Fruit fly (Drosophila melanogaster): ENCODE data around the gene CG9121.

The CG9121 gene

dm6 chr2L:4999389-5000032 lies 51.4 kb downstream of the CG9121 start (continued):
- TF ChIP-seq HLH3B (GFP tag; IDR thresholded peaks at IDR 0.05) = peak; percentile 56
- TF ChIP-seq Ets97D (GFP tag; optimal IDR thresholded peaks at IDR 0.05) = no peak
- no peak for TF ChIP-seq CG3407 (GFP tag; optimal IDR thresholded peaks at IDR 0.05)
- TF ChIP-seq al (GFP tag; IDR thresholded peaks at IDR 0.05) = peak; percentile 25; the same call in 1 of the 2 replicates
- TF ChIP-seq NC2α (GFP tag; optimal IDR thresholded peaks at IDR 0.05) = peak; percentile 14
- TF ChIP-seq CG12155 (GFP tag; optimal IDR thresholded peaks at IDR 0.05) = peak; percentile 70
- no peak for TF ChIP-seq CG1832 (GFP tag; optimal IDR thresholded peaks at IDR 0.05)
- peak; percentile 21 for TF ChIP-seq CG10654 (GFP tag; optimal IDR thresholded peaks at IDR 0.05)
- TF ChIP-seq H15 (GFP tag; IDR thresholded peaks at IDR 0.05) = peak; percentile 57; the same call in 1 of the 3 replicates
- no peak for TF ChIP-seq knrl (GFP tag; IDR thresholded peaks at IDR 0.05; ENCODE audit: partially characterized antibody)
- peak; percentile 83 for TF ChIP-seq dysf (GFP tag; IDR thresholded peaks at IDR 0.05)
- TF ChIP-seq CG16813 (GFP tag; IDR thresholded peaks at IDR 0.05; ENCODE audit: partially characterized antibody) = no peak
- TF ChIP-seq CG43689 (GFP tag; IDR thresholded peaks at IDR 0.05) = peak; percentile 56; the same call in 1 of the 2 replicates
- TF ChIP-seq CG17612 (GFP tag; IDR thresholded peaks at IDR 0.05) = peak; percentile 80
- TF ChIP-seq eve (GFP tag; optimal IDR thresholded peaks at IDR 0.05) = peak in 1 of 2 experiments; percentile 61
- TF ChIP-seq CG2889 (GFP tag; IDR thresholded peaks at IDR 0.05) = peak; percentile 77; the same call in 2 of the 3 replicates
- TF ChIP-seq en (GFP tag; optimal IDR thresholded peaks at IDR 0.05) = peak; percentile 16
- peak; percentile 41 for TF ChIP-seq Mad (GFP tag; optimal IDR thresholded peaks at IDR 0.05)
- TF ChIP-seq br (optimal IDR thresholded peaks at IDR 0.05) = no peak
- TF ChIP-seq CG4424 (GFP tag; optimal IDR thresholded peaks at IDR 0.05) = peak; percentile 61
- TF ChIP-seq CG8478 (optimal IDR thresholded peaks at IDR 0.05) = no peak
- TF ChIP-seq unc-4 (GFP tag; IDR thresholded peaks at IDR 0.05; ENCODE audit: partially characterized antibody) = no peak
- TF ChIP-seq CG17328 (GFP tag; IDR thresholded peaks at IDR 0.05) = peak; percentile 74
- 0 out of 2 replicates have a peak, but pooled peaks have one; percentile 34 for TF ChIP-seq GATAe (GFP tag; conservative IDR thresholded peaks at IDR 0.05)
- TF ChIP-seq sim (GFP tag; IDR thresholded peaks at IDR 0.05) = 0 out of 2 replicates have a peak, but pooled peaks have one; percentile 41
- peak; percentile 55; the same call in 1 of the 2 replicates for TF ChIP-seq CG9215 (GFP tag; IDR thresholded peaks at IDR 0.05)
- no peak for TF ChIP-seq Hr39 (optimal IDR thresholded peaks at IDR 0.05)
- TF ChIP-seq gfzf (GFP tag; optimal IDR thresholded peaks at IDR 0.05) = no peak
- TF ChIP-seq NFAT (GFP tag; IDR thresholded peaks at IDR 0.05) = peak; percentile 66
- TF ChIP-seq CG8388 (GFP tag; optimal IDR thresholded peaks at IDR 0.05) = peak; percentile 51
- peak; percentile 74; the same call in 2 of the 3 replicates for TF ChIP-seq CG34422 (GFP tag; IDR thresholded peaks at IDR 0.05)
- TF ChIP-seq dan (GFP tag; IDR thresholded peaks at IDR 0.05) = no peak
- no peak for TF ChIP-seq CG3838 (GFP tag; optimal IDR thresholded peaks at IDR 0.05)
- peak; percentile 73 for TF ChIP-seq CG9932 (GFP tag; IDR thresholded peaks at IDR 0.05)
- no peak for TF ChIP-seq CG1529 (GFP tag; optimal IDR thresholded peaks at IDR 0.05)
- peak; percentile 66 for TF ChIP-seq dmrt11E (tag; optimal IDR thresholded peaks at IDR 0.05)
- TF ChIP-seq CG7556 (GFP tag; optimal IDR thresholded peaks at IDR 0.05) = peak; percentile 27
- TF ChIP-seq fd102C (GFP tag; optimal IDR thresholded peaks at IDR 0.05) = no peak
- TF ChIP-seq CG5953 (GFP tag; IDR thresholded peaks at IDR 0.05) = 0 out of 2 replicates have a peak, but pooled peaks have one; percentile 37
- TF ChIP-seq Gug (GFP tag; IDR thresholded peaks at IDR 0.05) = peak; percentile 85
- peak; percentile 69 for TF ChIP-seq B-H1 (GFP tag; IDR thresholded peaks at IDR 0.05)
- peak; percentile 14 for TF ChIP-seq CG10462 (GFP tag; optimal IDR thresholded peaks at IDR 0.05)
- TF ChIP-seq Doc2 (GFP tag; IDR thresholded peaks at IDR 0.05) = no peak
- TF ChIP-seq zf30C (GFP tag; optimal IDR thresholded peaks at IDR 0.05) = no peak
- peak; percentile 77 for TF ChIP-seq CG2120 (GFP tag; optimal IDR thresholded peaks at IDR 0.05)
- no peak for TF ChIP-seq nerfin-2 (GFP tag; IDR thresholded peaks at IDR 0.05; ENCODE audit: partially characterized antibody)
- TF ChIP-seq CG13775 (GFP tag; optimal IDR thresholded peaks at IDR 0.05) = peak; percentile 58
- TF ChIP-seq H2.0 (GFP tag; IDR thresholded peaks at IDR 0.05) = peak; percentile 63
- TF ChIP-seq CG9609 (GFP tag; optimal IDR thresholded peaks at IDR 0.05) = peak; percentile 28
- peak; percentile 77; the same call in 2 of the 3 replicates for TF ChIP-seq Mrtf (GFP tag; IDR thresholded peaks at IDR 0.05)
- TF ChIP-seq CG11696 (GFP tag; IDR thresholded peaks at IDR 0.05) = no peak; the same call in 1 of the 2 replicates
- peak; percentile 84 for TF ChIP-seq CG32532 (GFP tag; IDR thresholded peaks at IDR 0.05)

Measured in whole organism, embryonic.